Worm (Caenorhabditis elegans): ENCODE data around the gene W01G7.4.

DNA sequence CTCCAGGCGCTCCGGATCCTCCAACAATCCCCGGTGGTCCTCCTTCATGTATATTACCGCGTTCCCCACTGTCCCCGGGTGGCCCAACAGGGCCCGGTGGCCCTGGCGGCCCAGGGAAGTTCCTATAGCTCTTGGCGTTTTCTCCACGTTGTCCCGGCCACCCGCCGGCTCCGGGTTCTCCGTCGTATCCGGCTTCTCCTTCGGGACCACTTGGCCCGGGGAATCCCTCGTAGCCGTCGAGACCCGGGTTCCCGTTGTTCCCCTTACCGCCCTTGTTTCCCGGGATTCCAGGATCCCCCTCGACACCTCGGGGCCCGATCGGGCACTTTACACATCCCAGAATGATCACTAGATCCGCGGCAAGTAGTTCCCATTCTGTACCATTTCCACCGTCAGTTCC lies 30.6 kb downstream of the W01G7.4 start:
- no peak for TF ChIP-seq lsy-12 (tag; optimal IDR thresholded peaks at IDR 0.05)
- TF ChIP-seq nhr-28 (tag; optimal IDR thresholded peaks at IDR 0.05) = no peak
